Fruit fly (Drosophila melanogaster): ENCODE results near the gene Rpn9.

Rpn9 gene

DNA sequence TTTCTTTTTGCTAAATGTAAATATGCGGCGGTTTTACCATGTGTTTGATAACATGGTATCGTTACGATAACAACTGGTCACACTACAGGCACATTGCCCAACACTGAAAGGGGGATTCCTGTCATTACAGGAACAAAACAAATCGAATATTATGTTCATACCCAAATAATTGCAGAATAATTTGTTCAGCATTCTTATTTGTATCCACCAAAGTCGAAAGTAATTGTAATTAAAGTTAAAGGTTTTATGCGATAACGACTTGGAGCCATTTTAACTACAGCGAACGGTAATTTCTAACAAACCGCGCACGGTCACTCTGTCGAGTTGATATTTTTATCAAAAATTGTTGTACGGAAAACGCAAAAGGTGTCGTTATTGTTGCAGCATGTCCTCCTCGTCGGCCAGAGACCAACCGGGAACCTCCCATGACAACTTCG lies 34.2 kb upstream of the Rpn9 start, which contains the start of the genes CG10214 and CG10375 (continued):
- peak; percentile 62 for TF ChIP-seq Myc (optimal IDR thresholded peaks at IDR 0.05)
- TF ChIP-seq usp (GFP tag; optimal IDR thresholded peaks at IDR 0.05), result no peak
- TF ChIP-seq Hr78 (GFP tag; optimal IDR thresholded peaks at IDR 0.05), result no peak
- no peak for TF ChIP-seq N (GFP tag; optimal IDR thresholded peaks at IDR 0.05)
- TF ChIP-seq Mio (GFP tag; optimal IDR thresholded peaks at IDR 0.05), result peak; percentile 21

dm6 chr3R:23763622-23764273 lies 30.5 kb upstream of the Rpn9 start, which contains the start of gene Lsd-1:
TSS of gene Lsd-1 (plus strand) at chr3R:23763857.
- TF ChIP-seq Hr78 (GFP tag; optimal IDR thresholded peaks at IDR 0.05), result no peak
- TF ChIP-seq Abd-B (GFP tag; optimal IDR thresholded peaks at IDR 0.05), result no peak
- no peak for TF ChIP-seq psq (GFP tag; optimal IDR thresholded peaks at IDR 0.05)
- TF ChIP-seq Hr83 (GFP tag; optimal IDR thresholded peaks at IDR 0.05; ENCODE audit: poor library complexity, severe bottlenecking), result no peak
- TF ChIP-seq ey (GFP tag; optimal IDR thresholded peaks at IDR 0.05), result no peak
- TF ChIP-seq Myc (optimal IDR thresholded peaks at IDR 0.05), result no peak
- no peak for TF ChIP-seq CG9705 (GFP tag; optimal IDR thresholded peaks at IDR 0.05)
- no peak for TF ChIP-seq CG32264 (GFP tag; optimal IDR thresholded peaks at IDR 0.05)
- peak; percentile 62 for TF ChIP-seq HLH106 (tag; optimal IDR thresholded peaks at IDR 0.05)
- peak; percentile 76 for TF ChIP-seq Sp1 (GFP tag; optimal IDR thresholded peaks at IDR 0.05)
- TF ChIP-seq woc (GFP tag; optimal IDR thresholded peaks at IDR 0.05), result no peak
- no peak for TF ChIP-seq Dfd (GFP tag; optimal IDR thresholded peaks at IDR 0.05)
- peak; percentile 30 for TF ChIP-seq Hnf4 (GFP tag; optimal IDR thresholded peaks at IDR 0.05)
- TF ChIP-seq CrebA (GFP tag; optimal IDR thresholded peaks at IDR 0.05; ENCODE audit: borderline replicate concordance), result no peak
- no peak for TF ChIP-seq Mio (GFP tag; optimal IDR thresholded peaks at IDR 0.05)
- TF ChIP-seq N (GFP tag; optimal IDR thresholded peaks at IDR 0.05), result no peak
- no peak for TF ChIP-seq dmrt93B (GFP tag; optimal IDR thresholded peaks at IDR 0.05)
- TF ChIP-seq lola (GFP tag; optimal IDR thresholded peaks at IDR 0.05), result no peak
- TF ChIP-seq dl (GFP tag; optimal IDR thresholded peaks at IDR 0.05; ENCODE audit: insufficient read depth in 1 of 2, partially characterized antibody in 2 of 2), result no peak
- TF ChIP-seq h (GFP tag; optimal IDR thresholded peaks at IDR 0.05), result peak; percentile 31
- TF ChIP-seq dsf (GFP tag; optimal IDR thresholded peaks at IDR 0.05; ENCODE audit: borderline replicate concordance), result no peak
- no peak for TF ChIP-seq Vsx2 (GFP tag; optimal IDR thresholded peaks at IDR 0.05; ENCODE audit: partially characterized antibody)
- no peak for TF ChIP-seq tai (GFP tag; optimal IDR thresholded peaks at IDR 0.05)
- no peak for TF ChIP-seq Dif (GFP tag; optimal IDR thresholded peaks at IDR 0.05; ENCODE audit: partially characterized antibody)
- TF ChIP-seq fru (GFP tag; optimal IDR thresholded peaks at IDR 0.05), result no peak
- no peak for TF ChIP-seq sage (GFP tag; optimal IDR thresholded peaks at IDR 0.05)
- TF ChIP-seq jim (GFP tag; optimal IDR thresholded peaks at IDR 0.05), result no peak
- TF ChIP-seq rgr (GFP tag; optimal IDR thresholded peaks at IDR 0.05), result peak; percentile 37
- TF ChIP-seq usp (GFP tag; optimal IDR thresholded peaks at IDR 0.05), result no peak
- TF ChIP-seq OdsH (GFP tag; optimal IDR thresholded peaks at IDR 0.05), result no peak
- TF ChIP-seq sv (GFP tag; optimal IDR thresholded peaks at IDR 0.05), result no peak
- TF ChIP-seq brk (GFP tag; optimal IDR thresholded peaks at IDR 0.05), result no peak
- TF ChIP-seq foxo (GFP tag; optimal IDR thresholded peaks at IDR 0.05), result peak in 1 of 2 experiments; percentile 11
- TF ChIP-seq pan (optimal IDR thresholded peaks at IDR 0.05), result no peak
- no peak for TF ChIP-seq Jra (GFP tag; optimal IDR thresholded peaks at IDR 0.05)
- peak; percentile 23 for TF ChIP-seq Rel (GFP tag; optimal IDR thresholded peaks at IDR 0.05)
- TF ChIP-seq Rel (tag; optimal IDR thresholded peaks at IDR 0.05), result peak; percentile 85
- TF ChIP-seq br (GFP tag; optimal IDR thresholded peaks at IDR 0.05), result no peak

- TF ChIP-seq sv (GFP tag; optimal IDR thresholded peaks at IDR 0.05) (peak; percentile 26), N (GFP tag; optimal IDR thresholded peaks at IDR 0.05) (no peak), GATAd (GFP tag; optimal IDR thresholded peaks at IDR 0.05) (no peak), Myc (optimal IDR thresholded peaks at IDR 0.05) (peak; percentile 39), Hr83 (GFP tag; optimal IDR thresholded peaks at IDR 0.05; ENCODE audit: poor library complexity, severe bottlenecking) (peak; percentile 20), Hnf4 (GFP tag; optimal IDR thresholded peaks at IDR 0.05) (peak; percentile 46), br (GFP tag; optimal IDR thresholded peaks at IDR 0.05) (peak; percentile 0), psq (GFP tag; optimal IDR thresholded peaks at IDR 0.05) (peak; percentile 28), CrebA (GFP tag; optimal IDR thresholded peaks at IDR 0.05; ENCODE audit: borderline replicate concordance) (no peak)
These were observed 29.8 kb upstream of the Rpn9 start, which contains the start of gene udt for dm6 chr3R:23763015-23763414. TSS of gene udt (minus strand) at chr3R:23763263.

Data from whole organism, wandering third instar larva.